2 fruit fly cellular contexts compared by ENCODE assay signal in the genomic region with DNA sequence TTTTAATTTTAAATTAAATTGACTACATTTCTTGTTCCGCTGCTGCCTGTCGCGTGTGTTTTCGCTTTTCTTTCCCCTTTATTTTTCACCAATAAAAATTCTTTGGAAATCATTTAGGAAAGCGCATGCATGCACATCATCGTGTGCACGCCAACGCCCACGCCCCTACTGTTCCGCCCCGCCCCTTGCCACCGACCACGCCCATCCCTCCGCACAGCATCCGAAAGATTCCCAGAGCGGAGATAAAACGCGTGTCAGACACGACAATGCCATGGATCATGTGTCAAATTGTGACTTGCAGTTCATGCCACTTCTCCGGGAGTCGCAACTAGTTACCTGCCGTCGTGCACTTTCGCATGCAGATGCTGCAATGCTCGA.
TF ChIP-seq lines count a peak whose summit lies in the region.

No protein-coding gene starts in this region.

- TF ChIP-seq CTCF in whole organism, embryonic (GFP tag; optimal IDR thresholded peaks at IDR 0.05; lab: Kevin White, UChicago) = no peak

TF ChIP-seq in whole organism, embryonic, 481 proteins besides CTCF, POLR2A, EP300 and RAD21:
- TF ChIP-seq CG7556 (GFP tag; optimal IDR thresholded peaks at IDR 0.05; lab: Kevin White, UChicago) = peak; percentile 18
- no peak for TF ChIP-seq Ets97D (GFP tag; optimal IDR thresholded peaks at IDR 0.05; lab: Kevin White, UChicago)
- no peak for TF ChIP-seq ERR (GFP tag; optimal IDR thresholded peaks at IDR 0.05; lab: Kevin White, UChicago)
- TF ChIP-seq pan (optimal IDR thresholded peaks at IDR 0.05; lab: Kevin White, UChicago) = no peak
- no peak for TF ChIP-seq pan (GFP tag; optimal IDR thresholded peaks at IDR 0.05 in 1 of 2, IDR thresholded peaks at IDR 0.05 in 1 of 2)
- TF ChIP-seq sr (GFP tag; IDR thresholded peaks at IDR 0.05; lab: Robert Waterston, UW) = peak; percentile 59; the same call in 2 of the 3 replicates
- peak; percentile 48; the same call in 1 of the 3 replicates for TF ChIP-seq CG17361 (GFP tag; IDR thresholded peaks at IDR 0.05; lab: Robert Waterston, UW)
- TF ChIP-seq CG11504 (tag; optimal IDR thresholded peaks at IDR 0.05; lab: Kevin White, UChicago) = peak; percentile 21
- TF ChIP-seq D19A (tag; optimal IDR thresholded peaks at IDR 0.05; lab: Kevin White, UChicago) = peak; percentile 3
- TF ChIP-seq kah (GFP tag; optimal IDR thresholded peaks at IDR 0.05; lab: Kevin White, UChicago) = no peak
- TF ChIP-seq CG2116 (GFP tag; optimal IDR thresholded peaks at IDR 0.05; lab: Kevin White, UChicago) = no peak
- TF ChIP-seq hb (GFP tag; IDR thresholded peaks at IDR 0.05; lab: Robert Waterston, UW; ENCODE audit: partially characterized antibody) = 0 out of 3 replicates have a peak, but pooled peaks have one; percentile 7
- TF ChIP-seq phol (tag; optimal IDR thresholded peaks at IDR 0.05; lab: Kevin White, UChicago) = peak; percentile 22
- TF ChIP-seq CG18262 (tag; optimal IDR thresholded peaks at IDR 0.05; lab: Kevin White, UChicago) = peak; percentile 41
- peak; percentile 6 for TF ChIP-seq grau (tag; optimal IDR thresholded peaks at IDR 0.05; lab: Kevin White, UChicago)
- TF ChIP-seq CG13424 (tag; optimal IDR thresholded peaks at IDR 0.05; lab: Kevin White, UChicago) = peak; percentile 2
- TF ChIP-seq crol (GFP tag; IDR thresholded peaks at IDR 0.05; lab: Robert Waterston, UW) = peak; percentile 53; the same call in 1 of the 2 replicates
- TF ChIP-seq CG31441 (GFP tag; IDR thresholded peaks at IDR 0.05; lab: Robert Waterston, UW) = peak; percentile 7; the same call in 1 of the 2 replicates

TF ChIP-seq in whole organism, prepupa, 60 proteins besides CTCF, POLR2A, EP300 and RAD21:
- TF ChIP-seq Eip78C (GFP tag; lab: Kevin White, UChicago) = peak; percentile 22
- TF ChIP-seq CG32006 (GFP tag; optimal IDR thresholded peaks at IDR 0.05; lab: Kevin White, UChicago) = peak; percentile 7
- TF ChIP-seq fkh (GFP tag; optimal IDR thresholded peaks at IDR 0.05; lab: Kevin White, UChicago) = no peak
- no peak for TF ChIP-seq OdsH (GFP tag; optimal IDR thresholded peaks at IDR 0.05; lab: Kevin White, UChicago)
TF ChIP-seq in whole organism, prepupa: peak in this region for 2.
